Worm (Caenorhabditis elegans): ENCODE measurements around the gene ZK822.1.

DNA sequence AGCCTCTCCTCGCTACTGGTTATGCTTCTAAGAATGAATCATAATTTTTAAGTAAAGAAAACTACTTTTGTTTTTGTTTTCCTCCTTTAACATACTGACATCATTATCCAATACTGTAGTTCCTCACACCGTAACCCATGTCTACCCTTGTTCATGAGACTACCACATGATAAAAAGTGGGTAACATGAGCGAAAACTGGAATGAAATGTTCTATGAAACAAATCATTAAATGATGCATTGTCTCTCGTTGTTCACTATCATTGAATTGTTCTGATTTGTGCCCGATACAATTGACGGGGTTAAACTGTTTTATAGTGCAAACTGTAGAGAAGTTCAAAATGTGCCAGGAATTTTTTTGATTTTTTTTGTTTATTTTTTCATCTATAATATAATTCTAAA lies 24.2 kb downstream of the ZK822.1 start:
- TF ChIP-seq hmg-4 (GFP tag; optimal IDR thresholded peaks at IDR 0.05) (no peak), tbx-37 (GFP tag; conservative IDR thresholded peaks at IDR 0.05) (no peak), ceh-13 (GFP tag; optimal IDR thresholded peaks at IDR 0.05) (no peak), tra-4 (tag; optimal IDR thresholded peaks at IDR 0.05) (no peak), tbx-11 (GFP tag; IDR thresholded peaks at IDR 0.05) (no peak), flt-1 (GFP tag; IDR thresholded peaks at IDR 0.05) (no peak)

Measured in whole organism, early embryonic.